Fruit fly (Drosophila melanogaster): ENCODE data around the gene Idgf2.
A peak's percentile ranks its signal among the peaks of the same experiment; 100 is the strongest.

Gene Idgf2

dm6 chr2L:16486001-16486793, 39.1 kb downstream of the Idgf2 start (continued):
- TF ChIP-seq CG5953 (GFP tag; IDR thresholded peaks at IDR 0.05) (no peak; the same call in 1 of the 2 replicates), CG6175 (GFP tag; IDR thresholded peaks at IDR 0.05) (no peak), CG9932 (GFP tag; IDR thresholded peaks at IDR 0.05) (0 out of 2 replicates have a peak, but pooled peaks have one; percentile 26), tio (GFP tag; optimal IDR thresholded peaks at IDR 0.05) (peak; percentile 31), stc (GFP tag; IDR thresholded peaks at IDR 0.05) (peak; percentile 63), CG4820 (GFP tag; optimal IDR thresholded peaks at IDR 0.05) (no peak), CG11560 (tag; IDR thresholded peaks at IDR 0.05) (no peak), zen2 (GFP tag; IDR thresholded peaks at IDR 0.05; ENCODE audit: partially characterized antibody) (no peak), CG18476 (GFP tag; optimal IDR thresholded peaks at IDR 0.05) (no peak), sc (optimal IDR thresholded peaks at IDR 0.05) (no peak), sc (GFP tag; optimal IDR thresholded peaks at IDR 0.05) (peak; percentile 26), CG13123 (GFP tag; optimal IDR thresholded peaks at IDR 0.05) (no peak), CG30431 (GFP tag; optimal IDR thresholded peaks at IDR 0.05) (no peak), CG6683 (GFP tag; optimal IDR thresholded peaks at IDR 0.05) (no peak), bigmax (GFP tag; optimal IDR thresholded peaks at IDR 0.05) (no peak), CG6791 (GFP tag; IDR thresholded peaks at IDR 0.05; ENCODE audit: partially characterized antibody) (no peak), Tbp (GFP tag; optimal IDR thresholded peaks at IDR 0.05) (no peak), gce (GFP tag; IDR thresholded peaks at IDR 0.05) (no peak), BtbVII (GFP tag; optimal IDR thresholded peaks at IDR 0.05) (no peak), CG4360 (GFP tag; IDR thresholded peaks at IDR 0.05) (peak; percentile 43), Eip74EF (GFP tag; optimal IDR thresholded peaks at IDR 0.05) (no peak), sna (GFP tag; IDR thresholded peaks at IDR 0.05; ENCODE audit: partially characterized antibody) (no peak), CG10321 (GFP tag; IDR thresholded peaks at IDR 0.05) (peak; percentile 96), jing (GFP tag; optimal IDR thresholded peaks at IDR 0.05) (peak; percentile 41), Max (GFP tag; optimal IDR thresholded peaks at IDR 0.05) (peak; percentile 42), CG3163 (GFP tag; optimal IDR thresholded peaks at IDR 0.05) (peak; percentile 48), dmrt11E (tag; optimal IDR thresholded peaks at IDR 0.05) (no peak), Fer1 (GFP tag; optimal IDR thresholded peaks at IDR 0.05) (no peak), bsh (GFP tag; optimal IDR thresholded peaks at IDR 0.05) (peak in 1 of 2 experiments; percentile 18), CG7963 (GFP tag; IDR thresholded peaks at IDR 0.05; ENCODE audit: partially characterized antibody) (no peak), cato (GFP tag; optimal IDR thresholded peaks at IDR 0.05; ENCODE audit: borderline replicate concordance) (no peak), pum (GFP tag; optimal IDR thresholded peaks at IDR 0.05) (peak; percentile 33), gsb-n (tag; optimal IDR thresholded peaks at IDR 0.05) (no peak), CG2712 (tag; optimal IDR thresholded peaks at IDR 0.05) (no peak), gcm2 (GFP tag; optimal IDR thresholded peaks at IDR 0.05) (no peak), CG14965 (GFP tag; optimal IDR thresholded peaks at IDR 0.05; ENCODE audit: borderline replicate concordance) (peak; percentile 15), ind (GFP tag; optimal IDR thresholded peaks at IDR 0.05) (no peak), Sry-δ (GFP tag; optimal IDR thresholded peaks at IDR 0.05) (peak; percentile 14), grau (tag; optimal IDR thresholded peaks at IDR 0.05) (no peak), CG4424 (GFP tag; optimal IDR thresholded peaks at IDR 0.05) (peak; percentile 24), Blimp-1 (GFP tag; optimal IDR thresholded peaks at IDR 0.05) (no peak), CoRest (tag; optimal IDR thresholded peaks at IDR 0.05) (peak; percentile 69), CG7556 (GFP tag; optimal IDR thresholded peaks at IDR 0.05) (no peak), CG8281 (tag; optimal IDR thresholded peaks at IDR 0.05) (peak; percentile 50), prd (optimal IDR thresholded peaks at IDR 0.05) (no peak), prd (GFP tag; IDR thresholded peaks at IDR 0.05) (peak; percentile 56), Sox102F (GFP tag; optimal IDR thresholded peaks at IDR 0.05) (no peak), CG1233 (GFP tag; optimal IDR thresholded peaks at IDR 0.05) (peak; percentile 46), br (optimal IDR thresholded peaks at IDR 0.05) (no peak), CG3726 (GFP tag; IDR thresholded peaks at IDR 0.05) (no peak)

Data from whole organism, embryonic.